Worm (Caenorhabditis elegans): ENCODE results near the gene B0218.7.

DNA sequence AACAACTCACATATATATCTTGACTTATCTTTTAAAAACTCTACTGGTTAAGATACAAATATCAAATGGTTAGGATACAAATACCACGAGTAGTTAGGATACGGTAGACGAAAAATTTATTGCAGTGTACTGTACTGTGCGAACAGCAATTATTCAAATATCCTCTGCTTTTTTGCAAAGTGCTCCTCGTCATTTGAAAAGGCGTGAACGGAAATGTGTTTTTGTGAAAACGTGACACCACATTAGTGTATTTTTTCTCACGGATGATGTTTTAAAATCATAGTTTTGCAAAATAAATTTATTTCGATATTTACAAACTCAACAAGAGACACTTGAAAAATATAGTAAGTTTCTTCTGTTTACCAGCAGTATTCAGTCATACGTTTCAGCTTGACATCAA is 47.1 kb downstream of the B0218.7 start, which contains the start of gene F42G8.8:
- TF ChIP-seq T22C8.4 (GFP tag; IDR thresholded peaks at IDR 0.05) (no peak), ztf-29 (GFP tag; IDR thresholded peaks at IDR 0.05) (no peak), flt-1 (GFP tag; IDR thresholded peaks at IDR 0.05) (no peak), med-1 (GFP tag; optimal IDR thresholded peaks at IDR 0.05; ENCODE audit: insufficient read depth) (no peak), ztf-23 (GFP tag; IDR thresholded peaks at IDR 0.05) (no peak), klf-2 (GFP tag; conservative IDR thresholded peaks at IDR 0.05) (no peak), cog-1 (tag; optimal IDR thresholded peaks at IDR 0.05) (no peak)

Measured in whole organism, midembryonic.